Fruit fly (Drosophila melanogaster) Kc167 (cell line): ENCODE data around the gene Gr28a.

Experiments
- Sin3A ChIP-seq: fragments of >200 bp; optimal IDR thresholded peaks from 2 replicates; lab custom pipeline; 2018; ENCODE audit warnings: missing external identifiers
- h ChIP-seq: fragments of >200 bp; optimal IDR thresholded peaks from 3 replicates; lab custom pipeline; 2018; ENCODE audit warnings: missing external identifiers
- ttk ChIP-seq: sonication (Bioruptor generic); optimal IDR thresholded peaks from 2 replicates; lab custom pipeline; 2017; ENCODE audit warnings: missing external identifiers

dm6 chr2L:7410609-7411008 is 43.4 kb downstream of the Gr28a start, which contains the start of gene CG15818:
- TF ChIP-seq ttk (lab: Kevin White, UChicago) (no peak), h (lab: Kevin White, UChicago) (no peak), Sin3A (lab: Kevin White, UChicago) (no peak)
